Fruit fly (Drosophila melanogaster): ENCODE measurements around the gene CG11786.

CG11786 gene

DNA sequence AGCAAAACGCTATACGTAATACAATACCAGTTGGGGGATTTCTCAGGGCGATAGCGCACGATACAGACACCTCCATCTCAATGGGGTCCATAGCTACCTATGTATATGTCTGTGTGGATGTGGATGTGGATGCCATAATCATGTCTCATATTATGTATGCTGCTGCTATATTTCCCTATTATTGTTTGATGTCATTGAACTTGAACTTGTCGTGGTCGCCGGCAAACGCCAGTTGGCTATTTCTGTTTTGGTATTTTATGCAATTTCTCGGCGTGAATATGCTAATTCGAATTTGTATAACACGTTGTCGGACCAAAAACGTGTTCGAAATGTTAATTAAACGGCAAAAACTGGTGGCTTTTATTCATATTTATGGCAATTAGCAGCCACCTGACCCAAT, 40.4 kb upstream of the CG11786 start:
- no peak for TF ChIP-seq CG32121 (GFP tag; IDR thresholded peaks at IDR 0.05)
- no peak for TF ChIP-seq CG10348 (GFP tag; IDR thresholded peaks at IDR 0.05)
- no peak for TF ChIP-seq CG8301 (tag; optimal IDR thresholded peaks at IDR 0.05)
- TF ChIP-seq CG14655 (GFP tag; optimal IDR thresholded peaks at IDR 0.05), result no peak
- TF ChIP-seq CG4496 (GFP tag; IDR thresholded peaks at IDR 0.05), result no peak
- TF ChIP-seq CG9948 (tag; optimal IDR thresholded peaks at IDR 0.05), result no peak
- TF ChIP-seq CG8159 (tag; optimal IDR thresholded peaks at IDR 0.05), result no peak

- TF ChIP-seq CG4496 (GFP tag; IDR thresholded peaks at IDR 0.05), result peak; percentile 95
- TF ChIP-seq CG10348 (GFP tag; IDR thresholded peaks at IDR 0.05), result peak; percentile 51; the same call in 1 of the 2 replicates
- TF ChIP-seq CG8159 (tag; optimal IDR thresholded peaks at IDR 0.05), result peak; percentile 87
- peak; percentile 96 for TF ChIP-seq CG8301 (tag; optimal IDR thresholded peaks at IDR 0.05)
- no peak for TF ChIP-seq D1 (tag; optimal IDR thresholded peaks at IDR 0.05)
- peak; percentile 90 for TF ChIP-seq CG32121 (GFP tag; IDR thresholded peaks at IDR 0.05)
- peak; percentile 87 for TF ChIP-seq Pif1A (GFP tag; optimal IDR thresholded peaks at IDR 0.05)
- TF ChIP-seq CG17806 (tag; optimal IDR thresholded peaks at IDR 0.05), result peak; percentile 87
- peak; percentile 81 for TF ChIP-seq rn (GFP tag; IDR thresholded peaks at IDR 0.05)
- TF ChIP-seq Snoo (tag; optimal IDR thresholded peaks at IDR 0.05), result no peak
- TF ChIP-seq gl (tag; optimal IDR thresholded peaks at IDR 0.05), result peak; percentile 81
- peak; percentile 85 for TF ChIP-seq CG34367 (tag; optimal IDR thresholded peaks at IDR 0.05)
- TF ChIP-seq CG14655 (GFP tag; optimal IDR thresholded peaks at IDR 0.05), result peak; percentile 96
- peak; percentile 95 for TF ChIP-seq Ets98B (GFP tag; IDR thresholded peaks at IDR 0.05)
- peak; percentile 83 for TF ChIP-seq Pif1B (GFP tag; optimal IDR thresholded peaks at IDR 0.05)
- peak; percentile 84 for TF ChIP-seq EcR (GFP tag; optimal IDR thresholded peaks at IDR 0.05)
- TF ChIP-seq CG13204 (GFP tag; optimal IDR thresholded peaks at IDR 0.05), result peak; percentile 72
- TF ChIP-seq fd96Ca (GFP tag; IDR thresholded peaks at IDR 0.05), result peak; percentile 93
- peak; percentile 88 for TF ChIP-seq CG12605 (GFP tag; IDR thresholded peaks at IDR 0.05)
- TF ChIP-seq CG15710 (tag; optimal IDR thresholded peaks at IDR 0.05), result peak; percentile 85
- peak; percentile 88 for TF ChIP-seq CG9948 (tag; optimal IDR thresholded peaks at IDR 0.05)
These were observed 36.2 kb upstream of the CG11786 start for dm6 chr3R:25009745-25010446.

DNA sequence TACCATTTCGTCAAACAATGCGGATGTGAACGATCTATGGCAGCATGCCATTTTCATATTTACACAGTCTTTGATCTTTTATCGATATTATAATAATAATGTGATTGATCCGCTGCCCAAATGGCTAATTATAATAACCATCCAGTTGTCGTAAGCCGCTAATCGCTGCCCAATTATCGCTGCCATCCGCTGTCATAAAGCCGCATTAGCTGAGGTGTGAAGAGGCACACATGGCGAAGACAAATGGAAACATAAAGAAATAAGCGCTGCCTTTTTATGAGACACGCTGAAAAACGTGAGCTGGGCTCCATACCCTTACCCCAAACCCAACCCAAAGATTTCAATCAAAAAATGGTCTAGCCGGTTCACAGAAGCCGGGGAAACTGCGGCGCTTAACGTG, 34.1 kb upstream of the CG11786 start:
- no peak for TF ChIP-seq Pif1A (GFP tag; optimal IDR thresholded peaks at IDR 0.05)
- TF ChIP-seq fd96Ca (GFP tag; IDR thresholded peaks at IDR 0.05), result no peak
- no peak for TF ChIP-seq CG8301 (tag; optimal IDR thresholded peaks at IDR 0.05)

DNA sequence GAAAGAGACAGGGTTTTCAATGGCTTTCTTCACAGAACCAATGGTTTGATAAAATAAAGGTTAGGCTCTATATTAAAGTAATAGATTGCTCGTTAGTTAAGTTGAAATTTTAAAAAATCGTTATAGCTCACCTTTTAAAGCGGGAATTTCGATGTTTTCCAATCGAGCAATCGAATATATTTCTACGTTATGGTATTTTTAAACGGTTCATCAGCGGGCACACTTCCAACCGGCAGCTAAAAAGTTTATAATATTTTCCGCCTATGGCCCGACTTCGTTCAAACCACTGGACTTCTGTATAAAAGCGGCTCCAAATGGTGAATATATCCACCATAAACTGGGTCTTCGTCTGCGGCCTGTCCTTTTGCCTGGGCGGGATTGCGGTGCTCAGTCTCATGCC, 23.1 kb upstream of the CG11786 start, which contains the start of gene beta4GalT7:
Gene beta4GalT7, plus strand, starts transcription at position 201 of the 400 bp plus-strand sequence.
- no peak for TF ChIP-seq EcR (GFP tag; optimal IDR thresholded peaks at IDR 0.05)

DNA sequence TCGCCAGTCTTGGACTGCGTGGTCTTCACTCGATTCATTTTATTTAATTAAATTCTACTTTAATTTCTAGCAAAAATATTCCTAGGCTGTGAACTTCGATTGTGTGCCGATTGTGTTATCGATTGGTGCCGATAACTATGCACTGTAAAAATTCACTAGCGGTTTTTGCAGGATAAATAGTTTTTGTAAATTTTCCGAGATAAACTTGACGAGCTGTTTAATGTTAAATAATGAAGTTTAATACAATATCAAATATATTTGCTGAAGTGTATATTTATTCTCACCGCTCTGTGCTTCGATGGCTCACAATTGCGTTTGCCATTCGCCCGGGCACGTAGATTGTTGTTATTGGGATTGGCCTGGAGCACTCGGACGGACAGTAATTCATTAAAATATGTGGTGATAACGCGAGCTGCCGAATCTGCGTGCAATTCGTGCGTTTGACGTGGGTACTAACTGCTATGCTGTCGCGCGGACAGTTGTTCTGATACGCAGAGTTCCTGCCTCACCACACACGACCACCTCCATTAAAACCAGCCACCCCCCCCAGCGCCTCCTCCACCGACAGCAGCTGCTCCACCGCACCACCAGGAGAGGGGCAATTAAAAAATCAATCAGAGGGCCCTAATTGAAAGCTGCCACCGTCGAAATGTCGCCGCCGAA, 21.1 kb upstream of the CG11786 start, which contains the start of the genes EMC6 and Hr96:
Gene EMC6, minus strand, starts transcription at position 123 of the 663 bp plus-strand sequence.
Gene Hr96, plus strand, starts transcription at position 341 of the 663 bp plus-strand sequence.
- TF ChIP-seq CG15710 (tag; optimal IDR thresholded peaks at IDR 0.05), result peak; percentile 87
- TF ChIP-seq Pif1B (GFP tag; optimal IDR thresholded peaks at IDR 0.05), result peak; percentile 89
- TF ChIP-seq CG17806 (tag; optimal IDR thresholded peaks at IDR 0.05), result peak; percentile 86
- peak; percentile 84 for TF ChIP-seq CG9948 (tag; optimal IDR thresholded peaks at IDR 0.05)
- TF ChIP-seq rn (GFP tag; IDR thresholded peaks at IDR 0.05), result peak; percentile 85
- peak; percentile 76 for TF ChIP-seq gl (tag; optimal IDR thresholded peaks at IDR 0.05)
- peak; percentile 93 for TF ChIP-seq fd96Ca (GFP tag; IDR thresholded peaks at IDR 0.05)
- TF ChIP-seq CG12605 (GFP tag; IDR thresholded peaks at IDR 0.05), result peak; percentile 69; the same call in 1 of the 2 replicates
- TF ChIP-seq Snoo (tag; optimal IDR thresholded peaks at IDR 0.05), result peak; percentile 91
- no peak for TF ChIP-seq CG14655 (GFP tag; optimal IDR thresholded peaks at IDR 0.05)
- no peak for TF ChIP-seq D1 (tag; optimal IDR thresholded peaks at IDR 0.05)
- peak; percentile 84 for TF ChIP-seq CG34367 (tag; optimal IDR thresholded peaks at IDR 0.05)
- peak; percentile 88 for TF ChIP-seq CG8159 (tag; optimal IDR thresholded peaks at IDR 0.05)
- peak; percentile 96 for TF ChIP-seq CG4496 (GFP tag; IDR thresholded peaks at IDR 0.05)
- peak; percentile 86 for TF ChIP-seq CG8301 (tag; optimal IDR thresholded peaks at IDR 0.05)
- TF ChIP-seq Pif1A (GFP tag; optimal IDR thresholded peaks at IDR 0.05), result no peak
- no peak for TF ChIP-seq CG13204 (GFP tag; optimal IDR thresholded peaks at IDR 0.05)
- TF ChIP-seq CG32121 (GFP tag; IDR thresholded peaks at IDR 0.05), result peak; percentile 91
- TF ChIP-seq EcR (GFP tag; optimal IDR thresholded peaks at IDR 0.05), result peak; percentile 18
- peak; percentile 94 for TF ChIP-seq Ets98B (GFP tag; IDR thresholded peaks at IDR 0.05)
- TF ChIP-seq CG10348 (GFP tag; IDR thresholded peaks at IDR 0.05), result 0 out of 2 replicates have a peak, but pooled peaks have one; percentile 28
